Fruit fly (Drosophila melanogaster): Measurements from ENCODE around the gene NLaz.

DNA sequence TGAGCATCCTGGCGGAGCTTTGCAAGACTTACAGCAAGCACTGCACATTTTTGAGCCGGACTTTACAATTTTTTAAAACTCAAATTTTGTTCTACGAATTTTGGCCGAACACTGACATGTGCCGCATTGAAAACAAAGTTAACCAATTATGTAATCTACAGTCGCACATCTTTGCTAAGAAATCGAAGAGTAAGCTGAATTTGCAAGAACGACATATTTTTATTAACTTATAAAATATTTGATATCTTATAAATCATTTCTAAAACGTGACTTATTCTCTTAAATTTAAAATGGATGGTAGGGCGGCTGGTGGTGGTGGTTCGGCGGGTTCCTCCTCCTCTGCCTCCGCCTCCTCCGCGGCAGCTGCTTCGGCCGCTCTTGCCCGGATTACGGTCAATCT, 8.9 kb downstream of the NLaz start, which contains the start of gene CG5556:
- no peak for TF ChIP-seq psq (optimal IDR thresholded peaks at IDR 0.05)
- no peak for TF ChIP-seq Sin3A (optimal IDR thresholded peaks at IDR 0.05)
- no peak for TF ChIP-seq ttk (optimal IDR thresholded peaks at IDR 0.05)
- TF ChIP-seq h (optimal IDR thresholded peaks at IDR 0.05), result no peak
- TF ChIP-seq Myc (optimal IDR thresholded peaks at IDR 0.05), result no peak

Data from Kc167 (cell line).